Worm (Caenorhabditis elegans) whole organism, L3 larva: ENCODE results near the gene C04G2.10.

ENCODE experiments used
- ceh-9 ChIP-seq: sonication (generic microtip); optimal IDR thresholded peaks from 2 replicates; lab custom pipeline; 2018; ENCODE audit warnings: missing biosample characterization, missing genetic modification characterization
- eor-1 ChIP-seq, 2 experiments: fragments of 150-350 bp; optimal IDR thresholded peaks; 2 replicates each; lab custom pipeline; 2014 to 2018; ENCODE audit warnings: missing biosample characterization in 2 of 2, missing genetic modification characterization in 2 of 2
- fos-1 ChIP-seq: fragments of 150-350 bp; optimal IDR thresholded peaks from 2 replicates; lab custom pipeline; 2014; ENCODE audit warnings: missing biosample characterization, missing genetic modification characterization
- mdl-1 ChIP-seq: fragments of 150-350 bp; optimal IDR thresholded peaks from 2 replicates; lab custom pipeline; 2014; ENCODE audit warnings: missing biosample characterization, missing genetic modification characterization
- skn-1 ChIP-seq: fragments of 150-350 bp; optimal IDR thresholded peaks from 2 replicates; lab custom pipeline; 2014; ENCODE audit warnings: missing biosample characterization, missing genetic modification characterization
- ztf-11 ChIP-seq: fragments of 150-350 bp; optimal IDR thresholded peaks from 2 replicates; lab custom pipeline; 2014; ENCODE audit warnings: missing biosample characterization, missing genetic modification characterization
- ztf-4 ChIP-seq: fragments of 150-350 bp; optimal IDR thresholded peaks from 2 replicates; lab custom pipeline; 2014; ENCODE audit warnings: missing biosample characterization, missing genetic modification characterization

ce11 chrIV:10155475-10155874 is 40.2 kb downstream of the C04G2.10 start, which contains the start of gene ttr-54:
- TF ChIP-seq ztf-4 (tag; lab: Kevin White, UChicago) (no peak), ceh-9 (tag; lab: Kevin White, UChicago) (no peak), ztf-11 (no peak), mdl-1 (tag; lab: Kevin White, UChicago) (no peak), eor-1 (tag; optimal IDR thresholded peaks at IDR 0.05; lab: Kevin White, UChicago) (no peak), skn-1 (tag; lab: Kevin White, UChicago) (no peak), fos-1 (no peak)
